Fruit fly (Drosophila melanogaster) whole organism, embryonic: ENCODE results near the gene CG1840.

Experiments
- Bgb ChIP-seq: fragments of 200-800 bp; sonication (Bioruptor generic); IDR thresholded peaks from 2 replicates; pipeline ENCODE4 v1.3.6; 2022; ENCODE audit warnings: missing biosample characterization, missing genetic modification characterization; ENCODE audit not compliant: partially characterized antibody
- CG10147 ChIP-seq: fragments of 200-800 bp; sonication (Bioruptor generic); optimal IDR thresholded peaks from 2 replicates; lab custom pipeline; 2019; ENCODE audit warnings: missing biosample characterization, mild to moderate bottlenecking, missing genetic modification characterization, moderate library complexity
- CG10274 ChIP-seq: fragments of 200-800 bp; sonication (Bioruptor generic); optimal IDR thresholded peaks from 3 replicates; lab custom pipeline; 2017; ENCODE audit warnings: missing biosample characterization, mild to moderate bottlenecking, missing genetic modification characterization
- CG11456 ChIP-seq: fragments of 200-800 bp; sonication (Bioruptor generic); IDR thresholded peaks from 3 replicates; pipeline ENCODE4 v1.3.6; 2022; ENCODE audit warnings: missing biosample characterization, missing genetic modification characterization
- CG11560 ChIP-seq: fragments of 200-800 bp; sonication (Bioruptor generic); IDR thresholded peaks from 3 replicates; pipeline ENCODE4 v1.3.6; 2022; ENCODE audit warnings: missing biosample characterization, missing genetic modification characterization
- CG17829 ChIP-seq: fragments of 200-800 bp; optimal IDR thresholded peaks from 2 replicates; lab custom pipeline; 2019; ENCODE audit warnings: missing biosample characterization, mild to moderate bottlenecking, missing genetic modification characterization, moderate library complexity
- CG17912 ChIP-seq: fragments of 200-800 bp; sonication (Bioruptor generic); optimal IDR thresholded peaks from 2 replicates; lab custom pipeline; 2018; ENCODE audit warnings: missing biosample characterization, mild to moderate bottlenecking, missing genetic modification characterization
- CG1832 ChIP-seq: fragments of 200-800 bp; sonication (Bioruptor generic); optimal IDR thresholded peaks from 2 replicates; lab custom pipeline; 2017; ENCODE audit warnings: missing biosample characterization, mild to moderate bottlenecking, missing genetic modification characterization, inconsistent platforms
- CG2129 ChIP-seq: fragments of 200-800 bp; sonication (Bioruptor generic); IDR thresholded peaks from 2 replicates; pipeline ENCODE4 v1.3.6; 2022; ENCODE audit warnings: missing biosample characterization, missing genetic modification characterization; ENCODE audit not compliant: partially characterized antibody
- CG3065 ChIP-seq: fragments of 200-800 bp; sonication (Bioruptor generic); optimal IDR thresholded peaks from 2 replicates; lab custom pipeline; 2016; ENCODE audit warnings: missing biosample characterization, missing genetic modification characterization
- CG33213 ChIP-seq: fragments of 200-800 bp; sonication (Bioruptor generic); optimal IDR thresholded peaks from 3 replicates; lab custom pipeline; 2016; ENCODE audit warnings: missing biosample characterization, missing genetic modification characterization
- CG3847 ChIP-seq: fragments of 200-800 bp; sonication (Bioruptor generic); IDR thresholded peaks from 2 replicates; pipeline ENCODE4 v1.3.6; 2022; ENCODE audit warnings: missing biosample characterization, missing genetic modification characterization
- CG8281 ChIP-seq: fragments of 200-800 bp; sonication (Bioruptor generic); optimal IDR thresholded peaks from 2 replicates; lab custom pipeline; 2018; ENCODE audit warnings: missing biosample characterization, mild to moderate bottlenecking, missing genetic modification characterization, moderate library complexity
- CG9817 ChIP-seq: fragments of 200-800 bp; sonication (Bioruptor generic); optimal IDR thresholded peaks from 2 replicates; lab custom pipeline; 2018; ENCODE audit warnings: missing biosample characterization, mild to moderate bottlenecking, missing genetic modification characterization, moderate library complexity
- CG9876 ChIP-seq: fragments of 200-800 bp; sonication (Bioruptor generic); optimal IDR thresholded peaks from 2 replicates; lab custom pipeline; 2016; ENCODE audit warnings: missing biosample characterization, missing genetic modification characterization
- CHES-1-like ChIP-seq: fragments of 200-800 bp; sonication (Bioruptor generic); optimal IDR thresholded peaks from 2 replicates; lab custom pipeline; 2016; ENCODE audit warnings: missing biosample characterization, missing genetic modification characterization
- Chrac-16 ChIP-seq: fragments of 200-800 bp; sonication (Bioruptor generic); optimal IDR thresholded peaks from 3 replicates; lab custom pipeline; 2016; ENCODE audit warnings: missing biosample characterization, missing genetic modification characterization
- CoRest ChIP-seq: fragments of 200-800 bp; sonication (Bioruptor generic); optimal IDR thresholded peaks from 3 replicates; lab custom pipeline; 2018; ENCODE audit warnings: missing biosample characterization, mild to moderate bottlenecking, missing genetic modification characterization, moderate library complexity
- Dbx ChIP-seq: fragments of 200-800 bp; sonication (Bioruptor generic); IDR thresholded peaks from 3 replicates; pipeline ENCODE4 v1.3.6; 2022; ENCODE audit warnings: missing biosample characterization, missing genetic modification characterization
- Doc2 ChIP-seq: fragments of 200-800 bp; sonication (Bioruptor generic); IDR thresholded peaks from 2 replicates; pipeline ENCODE4 v1.3.6; 2022; ENCODE audit warnings: missing biosample characterization, missing genetic modification characterization
- H2.0 ChIP-seq: fragments of 200-800 bp; sonication (Bioruptor generic); IDR thresholded peaks from 2 replicates; pipeline ENCODE4 v1.3.6; 2022; ENCODE audit warnings: missing biosample characterization, missing genetic modification characterization
- HLH3B ChIP-seq: fragments of 200-800 bp; sonication (Bioruptor generic); IDR thresholded peaks from 2 replicates; pipeline ENCODE4 v1.3.6; 2022; ENCODE audit warnings: missing biosample characterization, missing genetic modification characterization
- HLHmδ ChIP-seq: fragments of 200-800 bp; sonication (Bioruptor generic); optimal IDR thresholded peaks from 2 replicates; lab custom pipeline; 2018; ENCODE audit warnings: missing biosample characterization, mild to moderate bottlenecking, missing genetic modification characterization, moderate library complexity
- Lim3 ChIP-seq: fragments of 200-800 bp; sonication (Bioruptor generic); IDR thresholded peaks from 2 replicates; pipeline ENCODE4 v1.3.6; 2022; ENCODE audit warnings: missing biosample characterization, missing genetic modification characterization
- Mad ChIP-seq: fragments of 200-800 bp; sonication (Bioruptor generic); optimal IDR thresholded peaks from 2 replicates; lab custom pipeline; 2016; ENCODE audit warnings: missing biosample characterization, missing genetic modification characterization
- Mrtf ChIP-seq: fragments of 200-800 bp; sonication (Bioruptor generic); IDR thresholded peaks from 3 replicates; pipeline ENCODE4 v1.3.6; 2022; ENCODE audit warnings: missing biosample characterization, missing genetic modification characterization
- Spps ChIP-seq: fragments of 200-800 bp; sonication (Bioruptor generic); optimal IDR thresholded peaks from 2 replicates; lab custom pipeline; 2018; ENCODE audit warnings: missing biosample characterization, mild to moderate bottlenecking, missing genetic modification characterization
- Sry-δ ChIP-seq: fragments of 200-800 bp; sonication (Bioruptor generic); optimal IDR thresholded peaks from 2 replicates; lab custom pipeline; 2016; ENCODE audit warnings: missing biosample characterization, missing genetic modification characterization
- TFAM ChIP-seq: fragments of 200-800 bp; sonication (Bioruptor generic); optimal IDR thresholded peaks from 2 replicates; lab custom pipeline; 2017; ENCODE audit warnings: missing biosample characterization, missing genetic modification characterization, inconsistent platforms
- Vsx1 ChIP-seq: fragments of 200-800 bp; sonication (Bioruptor generic); optimal IDR thresholded peaks from 2 replicates; lab custom pipeline; 2017; ENCODE audit warnings: missing biosample characterization, mild to moderate bottlenecking, missing genetic modification characterization, missing genetic modification reagents
- ap ChIP-seq: fragments of 200-800 bp; sonication (Bioruptor generic); IDR thresholded peaks from 2 replicates; pipeline ENCODE4 v1.3.6; 2022; ENCODE audit warnings: missing biosample characterization, missing genetic modification characterization
- ato ChIP-seq: fragments of 200-800 bp; sonication (Bioruptor generic); IDR thresholded peaks from 2 replicates; pipeline ENCODE4 v1.3.6; 2022; ENCODE audit warnings: missing biosample characterization, missing genetic modification characterization; ENCODE audit not compliant: partially characterized antibody
- bcd ChIP-seq: fragments of 200-800 bp; sonication (Bioruptor generic); optimal IDR thresholded peaks from 2 replicates; lab custom pipeline; 2017; ENCODE audit warnings: missing biosample characterization, mild to moderate bottlenecking, missing genetic modification characterization
- chinmo ChIP-seq: fragments of 200-800 bp; sonication (Bioruptor generic); IDR thresholded peaks from 4 replicates; pipeline ENCODE4 v1.3.6; 2022; ENCODE audit warnings: missing biosample characterization, missing genetic modification characterization; ENCODE audit not compliant: partially characterized antibody
- corto ChIP-seq: fragments of 200-800 bp; sonication (Bioruptor generic); optimal IDR thresholded peaks from 2 replicates; lab custom pipeline; 2016; ENCODE audit warnings: missing biosample characterization, mild to moderate bottlenecking, missing genetic modification characterization, moderate library complexity
- dmrt11E ChIP-seq: fragments of 200-800 bp; sonication (Bioruptor generic); optimal IDR thresholded peaks from 3 replicates; lab custom pipeline; 2018; ENCODE audit warnings: missing biosample characterization, mild to moderate bottlenecking, missing genetic modification characterization, moderate library complexity
- dysf ChIP-seq: fragments of 200-800 bp; sonication (Bioruptor generic); IDR thresholded peaks from 3 replicates; pipeline ENCODE4 v1.3.6; 2022; ENCODE audit warnings: missing biosample characterization, missing genetic modification characterization
- gsb-n ChIP-seq: fragments of 200-800 bp; sonication (Bioruptor generic); optimal IDR thresholded peaks from 3 replicates; lab custom pipeline; 2018; ENCODE audit warnings: missing biosample characterization, mild to moderate bottlenecking, missing genetic modification characterization
- her ChIP-seq: fragments of 200-800 bp; sonication (Bioruptor generic); optimal IDR thresholded peaks from 2 replicates; lab custom pipeline; 2016; ENCODE audit warnings: missing biosample characterization, missing genetic modification characterization
- jing ChIP-seq: fragments of 200-800 bp; sonication (Bioruptor generic); optimal IDR thresholded peaks from 2 replicates; lab custom pipeline; 2018; ENCODE audit warnings: missing biosample characterization, mild to moderate bottlenecking, missing genetic modification characterization
- lab ChIP-seq: fragments of 200-800 bp; sonication (Bioruptor generic); optimal IDR thresholded peaks from 3 replicates; lab custom pipeline; 2017; ENCODE audit warnings: missing biosample characterization, missing genetic modification characterization, mild to moderate bottlenecking, moderate library complexity, missing genetic modification reagents
- lbe ChIP-seq: fragments of 200-800 bp; sonication (Bioruptor generic); optimal IDR thresholded peaks from 2 replicates; lab custom pipeline; 2016; ENCODE audit warnings: missing biosample characterization, mild to moderate bottlenecking, missing genetic modification characterization
- mirr ChIP-seq: fragments of 200-800 bp; sonication (Bioruptor generic); optimal IDR thresholded peaks from 3 replicates; lab custom pipeline; 2018; ENCODE audit warnings: missing biosample characterization, mild to moderate bottlenecking, missing genetic modification characterization
- nom ChIP-seq: fragments of 200-800 bp; sonication (Bioruptor generic); optimal IDR thresholded peaks from 2 replicates; lab custom pipeline; 2017; ENCODE audit warnings: missing biosample characterization, missing genetic modification characterization, mild to moderate bottlenecking, moderate library complexity, missing genetic modification reagents
- oc ChIP-seq: fragments of 200-800 bp; sonication (Bioruptor generic); optimal IDR thresholded peaks from 2 replicates; lab custom pipeline; 2018; ENCODE audit warnings: missing biosample characterization, mild to moderate bottlenecking, missing genetic modification characterization, moderate library complexity
- phol ChIP-seq: fragments of 200-800 bp; sonication (Bioruptor generic); optimal IDR thresholded peaks from 3 replicates; lab custom pipeline; 2018; ENCODE audit warnings: missing biosample characterization, mild to moderate bottlenecking, missing genetic modification characterization, moderate library complexity
- run ChIP-seq: fragments of 200-800 bp; sonication (Bioruptor generic); optimal IDR thresholded peaks from 3 replicates; lab custom pipeline; 2018; ENCODE audit warnings: missing biosample characterization, mild to moderate bottlenecking, missing genetic modification characterization
- sens ChIP-seq: fragments of 200-800 bp; sonication (Bioruptor generic); peaks from one replicate; lab custom pipeline; 2016; ENCODE audit warnings: missing biosample characterization, missing genetic modification characterization
- sug ChIP-seq: fragments of 200-800 bp; optimal IDR thresholded peaks from 2 replicates; lab custom pipeline; 2019; ENCODE audit warnings: missing biosample characterization, mild to moderate bottlenecking, missing genetic modification characterization, moderate library complexity
- tio ChIP-seq: fragments of 200-800 bp; sonication (Bioruptor generic); optimal IDR thresholded peaks from 2 replicates; lab custom pipeline; 2017; ENCODE audit warnings: missing biosample characterization, missing genetic modification characterization, inconsistent platforms

The CG1840 gene

DNA sequence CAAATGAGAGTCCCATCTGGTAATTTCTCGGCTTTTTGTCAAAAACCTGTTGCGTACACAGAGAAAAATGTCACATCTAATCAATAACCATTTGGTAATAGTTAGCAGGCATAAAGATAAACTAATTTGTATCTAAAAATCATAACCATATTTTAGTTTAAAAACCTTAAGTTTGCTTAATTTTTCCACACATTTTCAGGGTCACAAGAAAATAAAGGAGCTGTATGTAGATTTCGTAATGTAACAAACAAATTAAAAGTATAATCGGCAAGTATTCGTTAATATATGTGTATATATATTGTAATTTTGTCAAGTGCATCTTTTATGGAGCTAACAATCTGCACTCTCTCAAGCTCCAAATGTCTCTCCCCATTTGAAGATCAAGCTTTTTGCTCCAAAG, 32.8 kb downstream of the CG1840 start (continued):
- TF ChIP-seq sens (GFP tag; lab: Kevin White, UChicago): peak; percentile 98
- TF ChIP-seq HLH3B: peak; percentile 87
- peak; percentile 92 for TF ChIP-seq CG10147 (GFP tag; lab: Kevin White, UChicago)
- peak; percentile 89 for TF ChIP-seq bcd (GFP tag; lab: Kevin White, UChicago)
- peak; percentile 53 for TF ChIP-seq Mad (GFP tag; lab: Kevin White, UChicago)
- TF ChIP-seq CG11456 (GFP tag; lab: Robert Waterston, UW): peak; percentile 86
- peak; percentile 91 for TF ChIP-seq oc (tag; lab: Kevin White, UChicago)
- no peak; the same call in 1 of the 2 replicates for TF ChIP-seq Doc2
- TF ChIP-seq H2.0 (GFP tag; lab: Robert Waterston, UW): peak; percentile 73
- peak; percentile 88 for TF ChIP-seq CG3847 (GFP tag; lab: Robert Waterston, UW)
- TF ChIP-seq CG2129 (GFP tag; lab: Robert Waterston, UW): no peak
- TF ChIP-seq CG9876: peak; percentile 14
- TF ChIP-seq CG11560 (tag; lab: Robert Waterston, UW): peak; percentile 68
- peak; percentile 29 for TF ChIP-seq CG33213 (GFP tag; lab: Kevin White, UChicago)
- peak; percentile 89 for TF ChIP-seq lab
- peak; percentile 75 for TF ChIP-seq jing (GFP tag; lab: Kevin White, UChicago)
- TF ChIP-seq CG17829 (tag; lab: Kevin White, UChicago): peak; percentile 93
- TF ChIP-seq CG10274: peak; percentile 57
- 0 out of 2 replicates have a peak, but pooled peaks have one; percentile 22 for TF ChIP-seq Lim3 (GFP tag; lab: Robert Waterston, UW)
- TF ChIP-seq CG17912: peak; percentile 24
- TF ChIP-seq ap (GFP tag; lab: Robert Waterston, UW): peak; percentile 77
- peak; percentile 39 for TF ChIP-seq her (GFP tag; lab: Kevin White, UChicago)
- no peak for TF ChIP-seq HLHmδ (GFP tag; lab: Kevin White, UChicago)
- TF ChIP-seq Sry-δ (GFP tag; lab: Kevin White, UChicago): peak; percentile 4
- TF ChIP-seq Bgb (GFP tag; lab: Robert Waterston, UW): no peak
- peak; percentile 93 for TF ChIP-seq phol (tag; lab: Kevin White, UChicago)
- TF ChIP-seq CG1832 (GFP tag; lab: Kevin White, UChicago): no peak
- peak; percentile 86 for TF ChIP-seq Dbx
- TF ChIP-seq CG3065: peak; percentile 13
- peak; percentile 84 for TF ChIP-seq gsb-n (tag; lab: Kevin White, UChicago)
- peak; percentile 52 for TF ChIP-seq mirr (GFP tag; lab: Kevin White, UChicago)
- TF ChIP-seq CG8281 (tag; lab: Kevin White, UChicago): peak; percentile 78
- TF ChIP-seq corto: peak; percentile 64
- peak; percentile 87 for TF ChIP-seq CG9817 (tag; lab: Kevin White, UChicago)
- peak; percentile 81 for TF ChIP-seq dmrt11E (tag; lab: Kevin White, UChicago)
- no peak for TF ChIP-seq ato (GFP tag; lab: Robert Waterston, UW)
- TF ChIP-seq Vsx1: peak; percentile 90
- peak; percentile 96 for TF ChIP-seq CoRest (tag; lab: Kevin White, UChicago)
- TF ChIP-seq CHES-1-like (GFP tag; lab: Kevin White, UChicago): peak; percentile 61
- TF ChIP-seq sug (tag; lab: Kevin White, UChicago): peak; percentile 92
- TF ChIP-seq Spps (tag; lab: Kevin White, UChicago): peak; percentile 84
- TF ChIP-seq dysf: peak; percentile 95
- TF ChIP-seq lbe (GFP tag; lab: Kevin White, UChicago): peak; percentile 66
- TF ChIP-seq TFAM (GFP tag; lab: Kevin White, UChicago): peak; percentile 39
- TF ChIP-seq chinmo (GFP tag; lab: Robert Waterston, UW): no peak
- TF ChIP-seq Chrac-16 (GFP tag; lab: Kevin White, UChicago): peak; percentile 83
- TF ChIP-seq tio (GFP tag; lab: Kevin White, UChicago): peak; percentile 78
- TF ChIP-seq run (tag; lab: Kevin White, UChicago): peak; percentile 88
- peak; percentile 76; the same call in 2 of the 3 replicates for TF ChIP-seq Mrtf
- TF ChIP-seq nom (GFP tag; lab: Kevin White, UChicago): no peak
